Worm (Caenorhabditis elegans) whole organism, L2 larva: ENCODE data around the gene F08H9.4.

Experiments
- ama-1 ChIP-seq: fragments of 150-350 bp; optimal IDR thresholded peaks from 2 replicates; lab custom pipeline; 2018; ENCODE audit warnings: inconsistent platforms
- egl-27 ChIP-seq: sonication (generic microtip); optimal IDR thresholded peaks from 3 replicates; lab custom pipeline; 2017; ENCODE audit warnings: missing biosample characterization, missing genetic modification reagents, missing genetic modification characterization
- lin-13 ChIP-seq: fragments of 150-350 bp; optimal IDR thresholded peaks from 2 replicates; lab custom pipeline; 2014; ENCODE audit warnings: missing biosample characterization, missing genetic modification reagents, missing genetic modification characterization

DNA sequence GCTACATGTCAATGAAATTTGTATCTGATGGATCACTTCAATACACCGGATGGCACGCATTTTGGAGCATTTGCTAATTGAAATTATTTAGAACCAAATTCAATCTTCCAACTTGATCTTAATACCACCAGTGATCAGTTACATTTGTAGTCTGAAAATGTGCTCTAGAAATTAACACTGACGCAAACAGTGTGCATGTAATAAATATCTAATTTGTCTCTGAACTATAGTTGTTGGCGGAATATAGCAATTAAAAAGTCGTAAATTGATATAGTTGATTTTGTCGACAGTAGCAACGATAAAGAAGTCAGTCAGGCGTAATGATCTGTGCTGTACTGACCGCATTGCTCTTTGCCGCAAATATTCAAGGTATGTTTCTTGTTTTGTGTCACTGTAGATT, 8.0 kb upstream of the F08H9.4 start, which contains the start of gene clec-227:
- TF ChIP-seq lin-13 (GFP tag; lab: Kevin White, UChicago), result no peak
- TF ChIP-seq egl-27 (tag; lab: Kevin White, UChicago), result no peak
- no peak for TF ChIP-seq ama-1 (lab: Kevin White, UChicago)
